Fruit fly (Drosophila melanogaster): Measurements from ENCODE around the gene Cog7.
A peak's percentile ranks its signal among the peaks of the same experiment; 100 is the strongest.

The Cog7 gene

dm6 chr3R:29959329-29959728 is 26.5 kb upstream of the Cog7 start (continued):
- TF ChIP-seq emc (GFP tag; optimal IDR thresholded peaks at IDR 0.05) = no peak
- TF ChIP-seq CG7963 (GFP tag; IDR thresholded peaks at IDR 0.05; ENCODE audit: partially characterized antibody) = no peak
- TF ChIP-seq cas (GFP tag; IDR thresholded peaks at IDR 0.05) = no peak
- TF ChIP-seq trh (GFP tag; optimal IDR thresholded peaks at IDR 0.05) = no peak
- TF ChIP-seq CG8290 (GFP tag; optimal IDR thresholded peaks at IDR 0.05) = no peak
- no peak for TF ChIP-seq CG8290 (tag; optimal IDR thresholded peaks at IDR 0.05)
- no peak for TF ChIP-seq CG6854 (GFP tag; optimal IDR thresholded peaks at IDR 0.05)
- 0 out of 3 replicates have a peak, but pooled peaks have one; percentile 28 for TF ChIP-seq ci (GFP tag; IDR thresholded peaks at IDR 0.05)
- TF ChIP-seq salm (tag; optimal IDR thresholded peaks at IDR 0.05) = no peak
- TF ChIP-seq tll (GFP tag; optimal IDR thresholded peaks at IDR 0.05) = no peak
- no peak for TF ChIP-seq CG3726 (GFP tag; IDR thresholded peaks at IDR 0.05)
- TF ChIP-seq insv (GFP tag; optimal IDR thresholded peaks at IDR 0.05) = no peak
- TF ChIP-seq Max (GFP tag; optimal IDR thresholded peaks at IDR 0.05) = no peak
- no peak for TF ChIP-seq gcm (GFP tag; optimal IDR thresholded peaks at IDR 0.05)
- TF ChIP-seq HHEX (GFP tag; optimal IDR thresholded peaks at IDR 0.05) = no peak
- peak; percentile 23 for TF ChIP-seq Ets65A (GFP tag)
- no peak for TF ChIP-seq CG7372 (GFP tag; IDR thresholded peaks at IDR 0.05)
- TF ChIP-seq CG34422 (GFP tag; IDR thresholded peaks at IDR 0.05) = no peak
- TF ChIP-seq CG17568 (GFP tag; optimal IDR thresholded peaks at IDR 0.05) = no peak
- no peak for TF ChIP-seq Hr78 (GFP tag; optimal IDR thresholded peaks at IDR 0.05)
- no peak for TF ChIP-seq CG10321 (GFP tag; IDR thresholded peaks at IDR 0.05)
- TF ChIP-seq YL-1 (GFP tag; optimal IDR thresholded peaks at IDR 0.05) = no peak
- no peak for TF ChIP-seq CG10209 (GFP tag; optimal IDR thresholded peaks at IDR 0.05)
- TF ChIP-seq CG12942 (GFP tag; optimal IDR thresholded peaks at IDR 0.05) = no peak
- TF ChIP-seq az2 (GFP tag; optimal IDR thresholded peaks at IDR 0.05) = no peak
- TF ChIP-seq CG12391 (tag; optimal IDR thresholded peaks at IDR 0.05) = no peak
- TF ChIP-seq sens-2 (GFP tag; IDR thresholded peaks at IDR 0.05) = no peak
- no peak for TF ChIP-seq sqz (GFP tag; optimal IDR thresholded peaks at IDR 0.05)
- no peak for TF ChIP-seq CG42726 (GFP tag; IDR thresholded peaks at IDR 0.05; ENCODE audit: partially characterized antibody)
- TF ChIP-seq CG1529 (GFP tag; optimal IDR thresholded peaks at IDR 0.05) = no peak
- no peak for TF ChIP-seq GATAe (GFP tag; conservative IDR thresholded peaks at IDR 0.05)
- peak; percentile 44; the same call in 1 of the 2 replicates for TF ChIP-seq Rfx (GFP tag; IDR thresholded peaks at IDR 0.05)
- peak; percentile 38; the same call in 1 of the 2 replicates for TF ChIP-seq wdn (GFP tag; IDR thresholded peaks at IDR 0.05)
- TF ChIP-seq Hmr (GFP tag; optimal IDR thresholded peaks at IDR 0.05) = peak; percentile 1
- TF ChIP-seq Stat92E (GFP tag; optimal IDR thresholded peaks at IDR 0.05) = no peak
- TF ChIP-seq CG8478 (optimal IDR thresholded peaks at IDR 0.05) = no peak
- TF ChIP-seq HLH4C (GFP tag; IDR thresholded peaks at IDR 0.05; ENCODE audit: partially characterized antibody) = no peak
- TF ChIP-seq pfk (GFP tag; optimal IDR thresholded peaks at IDR 0.05) = no peak
- no peak for TF ChIP-seq CG13894 (tag; optimal IDR thresholded peaks at IDR 0.05)
- no peak for TF ChIP-seq CG3995 (GFP tag; optimal IDR thresholded peaks at IDR 0.05)
- TF ChIP-seq Hr51 (GFP tag; optimal IDR thresholded peaks at IDR 0.05) = no peak
- no peak for TF ChIP-seq CG4617 (GFP tag; optimal IDR thresholded peaks at IDR 0.05; ENCODE audit: borderline replicate concordance)
- TF ChIP-seq Med (GFP tag) = no peak
- TF ChIP-seq MESR4 (GFP tag; optimal IDR thresholded peaks at IDR 0.05) = no peak
- TF ChIP-seq Dek (tag; optimal IDR thresholded peaks at IDR 0.05) = no peak
- no peak for TF ChIP-seq gem (tag; optimal IDR thresholded peaks at IDR 0.05)
- 0 out of 3 replicates have a peak, but pooled peaks have one; percentile 15 for TF ChIP-seq Dbx (GFP tag; IDR thresholded peaks at IDR 0.05)
- TF ChIP-seq Opbp (GFP tag; IDR thresholded peaks at IDR 0.05; ENCODE audit: partially characterized antibody) = no peak
- no peak for TF ChIP-seq shn (GFP tag; optimal IDR thresholded peaks at IDR 0.05)
- no peak for TF ChIP-seq CG10654 (GFP tag; optimal IDR thresholded peaks at IDR 0.05)
- TF ChIP-seq Ada2b (GFP tag; IDR thresholded peaks at IDR 0.05) = 0 out of 2 replicates have a peak, but pooled peaks have one; percentile 27

Data from whole organism, embryonic.